Worm (Caenorhabditis elegans) whole organism, L4/young adult: Measurements from ENCODE around the gene sorf-1.

Experiments
- W03F9.2 ChIP-seq: fragments of 150-350 bp; optimal IDR thresholded peaks from 2 replicates; lab custom pipeline; 2014; ENCODE audit warnings: missing biosample characterization, missing genetic modification characterization
- dao-5 ChIP-seq: sonication (generic microtip); optimal IDR thresholded peaks from 2 replicates; lab custom pipeline; 2016; ENCODE audit warnings: missing genotype, missing genetic modification characterization, moderate library complexity, missing compliant biosample characterization
- him-1 ChIP-seq: sonication (generic microtip); optimal IDR thresholded peaks from 2 replicates; lab custom pipeline; 2016; ENCODE audit warnings: missing genotype, missing genetic modification reagents, missing genetic modification characterization, missing compliant biosample characterization

- no peak for TF ChIP-seq dao-5 (tag; lab: Kevin White, UChicago)
- no peak for TF ChIP-seq W03F9.2 (tag; lab: Kevin White, UChicago)
- TF ChIP-seq him-1 (tag; lab: Kevin White, UChicago), result no peak
Measured at ce11 chrX:3379114-3379513, at the start of gene sorf-1.
